Fruit fly (Drosophila melanogaster) whole organism: ENCODE measurements around the gene Ank2.

Experiments
- Dll ChIP-seq: fragments of >200 bp; optimal IDR thresholded peaks from 2 replicates; lab custom pipeline; 2017
- psq ChIP-seq: fragments of >200 bp; optimal IDR thresholded peaks from 2 replicates; lab custom pipeline; 2017
- usp ChIP-seq: fragments of >200 bp; optimal IDR thresholded peaks from 2 replicates; lab custom pipeline; 2017; ENCODE audit warnings: missing biosample characterization, missing genetic modification characterization, mixed read lengths

dm6 chr3L:7721527-7721926 lies 3.3 kb upstream of the Ank2 start:
- TF ChIP-seq Dll (lab: Kevin White, UChicago) (no peak), psq (lab: Kevin White, UChicago) (no peak), usp (no peak)
